Worm (Caenorhabditis elegans): ENCODE measurements around the gene F59E11.2.

ce11 chrV:9033267-9033666 is 32.0 kb downstream of the F59E11.2 start, which contains the start of gene C25E10.4:
- TF ChIP-seq snpc-4 (tag; optimal IDR thresholded peaks at IDR 0.05) (no peak), ztf-11 (tag; optimal IDR thresholded peaks at IDR 0.05) (no peak), lsy-2 (tag; optimal IDR thresholded peaks at IDR 0.05) (no peak), pha-4 (tag; optimal IDR thresholded peaks at IDR 0.05) (no peak), unc-62 (GFP tag; optimal IDR thresholded peaks at IDR 0.05) (no peak), ces-1 (GFP tag; optimal IDR thresholded peaks at IDR 0.05) (no peak), tbx-8 (GFP tag; optimal IDR thresholded peaks at IDR 0.05) (no peak), lin-32 (GFP tag; optimal IDR thresholded peaks at IDR 0.05) (no peak), lin-13 (tag; optimal IDR thresholded peaks at IDR 0.05) (no peak), nhr-28 (tag; optimal IDR thresholded peaks at IDR 0.05) (no peak), ham-2 (GFP tag; optimal IDR thresholded peaks at IDR 0.05) (no peak), elt-3 (tag; optimal IDR thresholded peaks at IDR 0.05) (no peak), blmp-1 (tag; optimal IDR thresholded peaks at IDR 0.05) (no peak), hlh-1 (tag; optimal IDR thresholded peaks at IDR 0.05) (no peak)
